Worm (Caenorhabditis elegans): ENCODE results near the gene T26A5.6.

T26A5.6 gene

DNA sequence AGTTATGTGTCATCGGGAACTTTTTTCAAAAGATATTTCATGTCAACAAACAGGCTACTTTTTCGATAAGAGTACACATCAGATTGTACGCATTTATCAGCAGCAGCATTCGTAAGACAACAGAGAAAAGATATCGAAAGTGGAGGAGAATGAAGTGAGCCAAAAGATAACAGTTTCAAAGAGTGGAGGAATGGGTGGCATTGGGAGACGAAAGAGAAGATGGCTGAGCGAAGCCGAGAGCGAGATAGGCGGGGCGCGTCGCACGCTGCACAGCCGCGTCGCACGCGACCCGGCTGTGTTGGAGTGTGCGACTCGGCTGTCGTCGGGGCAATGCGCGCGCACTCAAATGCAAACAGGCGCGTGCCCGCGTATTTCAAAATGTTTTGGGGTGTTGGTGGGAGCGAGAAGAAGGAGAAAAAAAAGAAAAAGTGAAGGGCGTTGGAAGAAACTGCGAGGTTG, 13.6 kb upstream of the T26A5.6 start (continued):
- TF ChIP-seq xbp-1 (tag; optimal IDR thresholded peaks at IDR 0.05) (peak; percentile 82), lir-3 (tag; optimal IDR thresholded peaks at IDR 0.05; ENCODE audit: poor library complexity) (no peak), nhr-19 (GFP tag; conservative IDR thresholded peaks at IDR 0.05) (peak; percentile 91), nhr-47 (tag; optimal IDR thresholded peaks at IDR 0.05) (peak; percentile 90), F16B12.6 (tag; optimal IDR thresholded peaks at IDR 0.05) (peak; percentile 63), pqm-1 (tag; optimal IDR thresholded peaks at IDR 0.05) (peak; percentile 86), lin-39 (tag; optimal IDR thresholded peaks at IDR 0.05) (no peak), nhr-237 (tag; optimal IDR thresholded peaks at IDR 0.05) (peak; percentile 6), unc-62 (GFP tag; optimal IDR thresholded peaks at IDR 0.05) (no peak), ets-5 (GFP tag; IDR thresholded peaks at IDR 0.05) (no peak), fkh-8 (tag; optimal IDR thresholded peaks at IDR 0.05) (peak; percentile 88), fkh-4 (tag; optimal IDR thresholded peaks at IDR 0.05; ENCODE audit: borderline replicate concordance) (peak; percentile 15), mab-9 (GFP tag; IDR thresholded peaks at IDR 0.05) (peak; percentile 71), zip-4 (GFP tag; optimal IDR thresholded peaks at IDR 0.05) (peak; percentile 55), lin-14 (GFP tag; optimal IDR thresholded peaks at IDR 0.05) (peak; percentile 95), sox-4 (tag; optimal IDR thresholded peaks at IDR 0.05) (no peak), unc-98 (GFP tag; IDR thresholded peaks at IDR 0.05) (peak; percentile 42; the same call in 1 of the 2 replicates), tlp-1 (tag; optimal IDR thresholded peaks at IDR 0.05) (no peak), ces-1 (GFP tag; optimal IDR thresholded peaks at IDR 0.05) (no peak), nhr-85 (tag) (peak; percentile 87), nhr-11 (tag; optimal IDR thresholded peaks at IDR 0.05) (no peak), aly-2 (tag; optimal IDR thresholded peaks at IDR 0.05) (no peak), mdl-1 (tag; optimal IDR thresholded peaks at IDR 0.05) (peak; percentile 22 to 89), mef-2 (tag; optimal IDR thresholded peaks at IDR 0.05) (peak; percentile 73), unc-130 (tag; optimal IDR thresholded peaks at IDR 0.05) (peak; percentile 68), lin-35 (GFP tag; optimal IDR thresholded peaks at IDR 0.05) (peak; percentile 79 to 83), nhr-20 (tag; optimal IDR thresholded peaks at IDR 0.05) (peak; percentile 90), nhr-28 (tag; optimal IDR thresholded peaks at IDR 0.05) (no peak), ceh-88 (GFP tag; IDR thresholded peaks at IDR 0.05) (peak; percentile 76), lin-13 (GFP tag; optimal IDR thresholded peaks at IDR 0.05) (peak; percentile 85), C04F5.9 (tag; optimal IDR thresholded peaks at IDR 0.05) (peak; percentile 11), Y116A8C.19 (tag; optimal IDR thresholded peaks at IDR 0.05; ENCODE audit: borderline replicate concordance) (no peak), sup-37 (GFP tag; optimal IDR thresholded peaks at IDR 0.05) (peak; percentile 84), irx-1 (tag; optimal IDR thresholded peaks at IDR 0.05) (peak; percentile 64), C34B4.2 (tag; optimal IDR thresholded peaks at IDR 0.05) (peak; percentile 11), pax-3 (tag; optimal IDR thresholded peaks at IDR 0.05) (peak; percentile 69), fkh-10 (GFP tag; optimal IDR thresholded peaks at IDR 0.05) (peak; percentile 57)

DNA sequence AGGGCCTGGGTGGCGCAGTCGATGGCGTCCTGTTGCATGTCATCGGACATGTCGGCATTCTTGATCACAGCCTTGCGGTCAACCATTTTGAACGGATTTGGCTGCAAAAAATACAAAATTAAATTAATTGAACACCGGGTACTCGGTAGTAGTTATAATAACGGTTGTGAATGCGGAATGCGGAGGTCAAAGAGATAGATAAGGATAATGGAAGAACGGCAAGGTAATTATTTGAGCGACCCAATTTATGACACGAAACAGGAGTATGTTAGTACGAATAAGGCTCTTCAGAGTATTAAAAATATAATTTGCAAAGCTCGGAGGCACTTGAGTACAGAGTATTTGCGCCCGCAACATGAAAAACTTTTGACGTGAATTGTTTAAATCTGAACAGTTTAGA, 13.2 kb upstream of the T26A5.6 start, which contains the start of gene dlc-1:
dlc-1 (minus strand) TSS at position 101 of the 400 bp plus-strand sequence.
- no peak for TF ChIP-seq nhr-20 (tag; optimal IDR thresholded peaks at IDR 0.05)
- TF ChIP-seq efl-1 (optimal IDR thresholded peaks at IDR 0.05) = no peak
- TF ChIP-seq efl-1 (GFP tag; optimal IDR thresholded peaks at IDR 0.05 in 1 of 2) = peak in 1 of 2 experiments; percentile 57

DNA sequence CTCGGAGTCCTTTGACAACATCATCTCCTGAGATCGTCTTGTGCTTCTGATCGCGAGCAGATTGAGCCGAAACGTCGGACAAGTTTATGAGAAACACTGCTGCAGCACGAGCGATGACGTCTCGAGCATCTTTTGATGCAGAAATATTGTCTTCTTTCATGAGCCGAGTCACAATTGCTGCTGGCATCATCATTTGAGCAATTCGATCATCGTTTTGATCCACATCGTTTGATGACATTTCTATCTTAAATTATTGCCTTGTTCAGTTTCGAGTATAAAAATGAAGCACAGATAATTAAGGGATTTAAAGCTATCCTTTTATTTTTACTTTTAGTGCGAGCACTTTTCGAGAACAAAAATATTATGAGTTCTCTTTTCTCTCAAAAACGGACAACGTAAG, 12.1 kb upstream of the T26A5.6 start, which contains the start of gene T26A5.8:
T26A5.8 (minus strand) TSS at position 247 of the 400 bp plus-strand sequence.
- TF ChIP-seq dpl-1 (GFP tag; optimal IDR thresholded peaks at IDR 0.05) = no peak
- TF ChIP-seq sox-4 (tag; optimal IDR thresholded peaks at IDR 0.05) = no peak
- no peak for TF ChIP-seq blmp-1 (tag; optimal IDR thresholded peaks at IDR 0.05)
- TF ChIP-seq nhr-20 (tag; optimal IDR thresholded peaks at IDR 0.05) = no peak
- TF ChIP-seq isw-1 (GFP tag; IDR thresholded peaks at IDR 0.05) = no peak
- TF ChIP-seq rnt-1 (tag; optimal IDR thresholded peaks at IDR 0.05) = peak; percentile 5
- no peak for TF ChIP-seq C04F5.9 (tag; optimal IDR thresholded peaks at IDR 0.05)
- no peak for TF ChIP-seq egl-27 (tag; optimal IDR thresholded peaks at IDR 0.05)
- TF ChIP-seq zag-1 (tag; optimal IDR thresholded peaks at IDR 0.05) = no peak
- TF ChIP-seq C34B4.2 (tag; optimal IDR thresholded peaks at IDR 0.05) = no peak
- no peak for TF ChIP-seq alr-1 (tag; optimal IDR thresholded peaks at IDR 0.05; ENCODE audit: borderline replicate concordance)
- TF ChIP-seq nhr-90 (tag; optimal IDR thresholded peaks at IDR 0.05; ENCODE audit: poor library complexity) = peak; percentile 12
- TF ChIP-seq mef-2 (tag; optimal IDR thresholded peaks at IDR 0.05) = no peak
- TF ChIP-seq ztf-4 (tag; optimal IDR thresholded peaks at IDR 0.05) = peak; percentile 66
- no peak for TF ChIP-seq lir-3 (tag; optimal IDR thresholded peaks at IDR 0.05; ENCODE audit: poor library complexity)
- TF ChIP-seq hlh-17 (GFP tag; optimal IDR thresholded peaks at IDR 0.05; ENCODE audit: borderline replicate concordance) = no peak
- TF ChIP-seq ama-1 (optimal IDR thresholded peaks at IDR 0.05) = peak; percentile 68
- TF ChIP-seq jun-1 (tag; optimal IDR thresholded peaks at IDR 0.05) = no peak
- TF ChIP-seq aha-1 (tag; optimal IDR thresholded peaks at IDR 0.05) = no peak

All from whole organism, L1 larva.